Fruit fly (Drosophila melanogaster) whole organism, prepupa: ENCODE results near the gene CG34258.

ENCODE experiments used
- CG6808 ChIP-seq: fragments of 200-800 bp; sonication (Bioruptor generic); optimal IDR thresholded peaks from 3 replicates; lab custom pipeline; 2017; ENCODE audit warnings: missing biosample characterization, missing genetic modification characterization, mild to moderate bottlenecking, moderate library complexity, missing genetic modification reagents
- Sox102F ChIP-seq: fragments of 200-800 bp; sonication (Bioruptor generic); optimal IDR thresholded peaks from 2 replicates; lab custom pipeline; 2016; ENCODE audit warnings: missing biosample characterization, mild to moderate bottlenecking, missing genetic modification characterization

- TF ChIP-seq CG6808 (GFP tag; lab: Kevin White, UChicago) (no peak), Sox102F (GFP tag; lab: Kevin White, UChicago) (no peak)
Measured at dm6 chr3L:19905427-19905826, 46.3 kb downstream of the CG34258 start.
